Worm (Caenorhabditis elegans) whole organism, L1 larva: ENCODE measurements around the gene irld-27.

ENCODE experiments used
- C04F5.9 ChIP-seq: sonication (generic microtip); optimal IDR thresholded peaks from 2 replicates; lab custom pipeline; 2016; ENCODE audit warnings: missing genetic modification characterization, missing compliant biosample characterization
- C16A3.4 ChIP-seq: fragments of 150-350 bp; optimal IDR thresholded peaks from 2 replicates; lab custom pipeline; 2014; ENCODE audit warnings: missing biosample characterization, missing genetic modification characterization
- C34B4.2 ChIP-seq: sonication (generic microtip); optimal IDR thresholded peaks from 2 replicates; lab custom pipeline; 2017; ENCODE audit warnings: mild to moderate bottlenecking, missing genetic modification characterization, missing compliant biosample characterization
- Y116A8C.19 ChIP-seq: sonication (generic microtip); optimal IDR thresholded peaks from 2 replicates; lab custom pipeline; 2016; ENCODE audit warnings: missing compliant biosample characterization, missing genetic modification characterization, borderline replicate concordance
- alr-1 ChIP-seq: fragments of 200-800 bp; sonication (Bioruptor generic); optimal IDR thresholded peaks from 2 replicates; lab custom pipeline; 2018; ENCODE audit warnings: borderline replicate concordance, mild to moderate bottlenecking, missing genetic modification characterization, missing compliant biosample characterization
- ama-1 ChIP-seq: fragments of 150-350 bp; optimal IDR thresholded peaks from 2 replicates; lab custom pipeline; 2014
- efl-1 ChIP-seq, 4 experiments: fragments of 150-350 bp; optimal IDR thresholded peaks in 3 of 4; peaks in 1 of 4; 1 replicate in 1 of 4; 2 replicates in 3 of 4; lab custom pipeline; 2014; ENCODE audit warnings: missing biosample characterization in 2 of 4, missing genetic modification characterization in 2 of 4, missing genetic modification reagents in 2 of 4
- efl-3 ChIP-seq: fragments of 200-800 bp; sonication (Bioruptor generic); optimal IDR thresholded peaks from 2 replicates; lab custom pipeline; 2018; ENCODE audit warnings: mild to moderate bottlenecking, missing genetic modification characterization, missing compliant biosample characterization
- egl-27 ChIP-seq, 2 experiments: fragments of 150-350 bp in 1 of 2; sonication (generic microtip); optimal IDR thresholded peaks; 3 replicates each; lab custom pipeline; 2017 to 2018; ENCODE audit warnings: missing biosample characterization in 2 of 2, missing genetic modification characterization in 2 of 2, missing genetic modification reagents in 2 of 2
- elt-2 ChIP-seq: sonication (generic microtip); optimal IDR thresholded peaks from 2 replicates; lab custom pipeline; 2016; ENCODE audit warnings: missing genetic modification characterization, mild to moderate bottlenecking, inconsistent platforms, missing compliant biosample characterization, missing genetic modification reagents
- elt-3 ChIP-seq, 6 experiments: fragments of 150-350 bp in 1 of 6; sonication (generic microtip); optimal IDR thresholded peaks; 2 replicates each; lab custom pipeline; 2017 to 2018; ENCODE audit warnings: missing biosample characterization in 6 of 6, missing genetic modification characterization in 6 of 6, inconsistent platforms in 1 of 6
- ets-5 ChIP-seq: fragments of 200-800 bp; sonication (Bioruptor generic); IDR thresholded peaks from 2 replicates; pipeline ENCODE4 v1.3.6; 2022; ENCODE audit warnings: missing genetic modification characterization, missing compliant biosample characterization
- fkh-4 ChIP-seq: sonication (generic microtip); optimal IDR thresholded peaks from 2 replicates; lab custom pipeline; 2016; ENCODE audit warnings: missing compliant biosample characterization, missing genetic modification characterization, borderline replicate concordance
- grh-1 ChIP-seq: fragments of 200-800 bp; sonication (Bioruptor generic); IDR thresholded peaks from 2 replicates; pipeline ENCODE4 v1.3.6; 2022; ENCODE audit warnings: missing genetic modification reagents, missing genetic modification characterization, missing compliant biosample characterization
- hlh-17 ChIP-seq: fragments of 200-800 bp; sonication (Bioruptor generic); optimal IDR thresholded peaks from 2 replicates; lab custom pipeline; 2018; ENCODE audit warnings: missing genetic modification characterization, mild to moderate bottlenecking, missing compliant biosample characterization, moderate library complexity, borderline replicate concordance
- hpl-2 ChIP-seq: fragments of 150-350 bp; optimal IDR thresholded peaks from 2 replicates; lab custom pipeline; 2014; ENCODE audit warnings: missing biosample characterization, missing genetic modification reagents, missing genetic modification characterization
- irx-1 ChIP-seq: sonication (generic microtip); optimal IDR thresholded peaks from 2 replicates; lab custom pipeline; 2016; ENCODE audit warnings: missing genetic modification characterization, missing compliant biosample characterization
- isw-1 ChIP-seq: fragments of 200-800 bp; sonication (Bioruptor generic); IDR thresholded peaks from 2 replicates; pipeline ENCODE4 v1.3.6; 2022; ENCODE audit warnings: missing genetic modification characterization, missing compliant biosample characterization
- mab-9 ChIP-seq: fragments of 200-800 bp; sonication (Bioruptor generic); IDR thresholded peaks from 2 replicates; pipeline ENCODE4 v1.3.6; 2022; ENCODE audit warnings: missing genetic modification reagents, missing genetic modification characterization, missing compliant biosample characterization
- nhr-11 ChIP-seq: fragments of 150-350 bp; optimal IDR thresholded peaks from 2 replicates; lab custom pipeline; 2014; ENCODE audit warnings: missing biosample characterization, missing genetic modification characterization
- nhr-12 ChIP-seq: sonication (generic microtip); optimal IDR thresholded peaks from 2 replicates; lab custom pipeline; 2017; ENCODE audit warnings: missing biosample characterization, missing genetic modification characterization
- nhr-19 ChIP-seq: fragments of 200-800 bp; sonication (Bioruptor generic); conservative IDR thresholded peaks from 2 replicates; pipeline ENCODE4 v1.3.6; 2022; ENCODE audit warnings: missing genetic modification characterization, missing compliant biosample characterization
- nhr-237 ChIP-seq: fragments of 150-350 bp; optimal IDR thresholded peaks from 2 replicates; lab custom pipeline; 2014; ENCODE audit warnings: missing biosample characterization, missing genetic modification characterization
- nhr-28 ChIP-seq: fragments of 150-350 bp; optimal IDR thresholded peaks from 2 replicates; lab custom pipeline; 2014; ENCODE audit warnings: missing biosample characterization, missing genetic modification characterization
- nhr-47 ChIP-seq: sonication (generic microtip); optimal IDR thresholded peaks from 2 replicates; lab custom pipeline; 2016; ENCODE audit warnings: mild to moderate bottlenecking, missing genetic modification characterization, moderate library complexity, missing compliant biosample characterization
- nhr-71 ChIP-seq: sonication (generic microtip); optimal IDR thresholded peaks from 2 replicates; lab custom pipeline; 2016; ENCODE audit warnings: mild to moderate bottlenecking, missing genetic modification characterization, moderate library complexity, missing compliant biosample characterization
- nhr-84 ChIP-seq: sonication (generic microtip); optimal IDR thresholded peaks from 2 replicates; lab custom pipeline; 2017; ENCODE audit warnings: missing biosample characterization, missing genetic modification characterization
- nhr-90 ChIP-seq: sonication (generic microtip); optimal IDR thresholded peaks from 2 replicates; lab custom pipeline; 2016; ENCODE audit warnings: mild to moderate bottlenecking, missing genetic modification characterization, missing compliant biosample characterization; ENCODE audit not compliant: poor library complexity
- pag-3 ChIP-seq: sonication (generic microtip); optimal IDR thresholded peaks from 2 replicates; lab custom pipeline; 2017; ENCODE audit warnings: missing genetic modification characterization, mild to moderate bottlenecking, missing compliant biosample characterization, antibody characterized with exemption, borderline replicate concordance; ENCODE audit not compliant: insufficient read depth
- pqm-1 ChIP-seq: sonication (generic microtip); optimal IDR thresholded peaks from 3 replicates; lab custom pipeline; 2017; ENCODE audit warnings: missing biosample characterization, missing genetic modification characterization
- rnt-1 ChIP-seq: sonication (generic microtip); optimal IDR thresholded peaks from 2 replicates; lab custom pipeline; 2016; ENCODE audit warnings: mild to moderate bottlenecking, missing genetic modification characterization, moderate library complexity, missing compliant biosample characterization
- snu-23 ChIP-seq: sonication (generic microtip); optimal IDR thresholded peaks from 2 replicates; lab custom pipeline; 2016; ENCODE audit warnings: missing genetic modification characterization, missing compliant biosample characterization
- swsn-7 ChIP-seq: sonication (generic microtip); optimal IDR thresholded peaks from 2 replicates; lab custom pipeline; 2016; ENCODE audit warnings: missing genetic modification characterization, missing compliant biosample characterization
- tlp-1 ChIP-seq: fragments of 150-350 bp; optimal IDR thresholded peaks from 2 replicates; lab custom pipeline; 2014; ENCODE audit warnings: missing biosample characterization, missing genetic modification characterization
- unc-130 ChIP-seq: fragments of 150-350 bp; optimal IDR thresholded peaks from 2 replicates; lab custom pipeline; 2017; ENCODE audit warnings: missing biosample characterization, missing genetic modification characterization, inconsistent platforms
- unc-30 ChIP-seq: sonication (generic microtip); optimal IDR thresholded peaks from 2 replicates; lab custom pipeline; 2017; ENCODE audit warnings: missing biosample characterization, missing genetic modification characterization
- unc-86 ChIP-seq: sonication (generic microtip); optimal IDR thresholded peaks from 2 replicates; lab custom pipeline; 2016; ENCODE audit warnings: missing genetic modification characterization, missing compliant biosample characterization
- vab-15 ChIP-seq: sonication (generic microtip); optimal IDR thresholded peaks from 2 replicates; lab custom pipeline; 2017; ENCODE audit warnings: missing genotype, mild to moderate bottlenecking, missing genetic modification characterization, missing compliant biosample characterization
- xbp-1 ChIP-seq: sonication (generic microtip); optimal IDR thresholded peaks from 2 replicates; lab custom pipeline; 2016; ENCODE audit warnings: missing genetic modification characterization, missing compliant biosample characterization
- ztf-11 ChIP-seq, 2 experiments: sonication (generic microtip); optimal IDR thresholded peaks; 2 replicates each; lab custom pipeline; 2016 to 2017; ENCODE audit warnings: missing genetic modification characterization in 2 of 2, missing biosample characterization in 1 of 2, missing compliant biosample characterization in 1 of 2

The irld-27 gene

ce11 chrII:3332039-3332438 is at the start of gene irld-27:
TSS of gene irld-27 (plus strand) at chrII:3332339.
- TF ChIP-seq nhr-90 (tag; lab: Kevin White, UChicago), result no peak
- TF ChIP-seq ets-5 (GFP tag; lab: Robert Waterston, UW), result no peak
- no peak for TF ChIP-seq mab-9 (GFP tag; lab: Robert Waterston, UW)
- no peak for TF ChIP-seq snu-23 (GFP tag; lab: Kevin White, UChicago)
- no peak for TF ChIP-seq xbp-1 (tag; lab: Kevin White, UChicago)
- TF ChIP-seq unc-30 (tag; lab: Kevin White, UChicago), result no peak
- TF ChIP-seq unc-130 (tag; lab: Kevin White, UChicago), result no peak
- TF ChIP-seq nhr-47, result no peak
- TF ChIP-seq pag-3, result no peak
- no peak for TF ChIP-seq elt-3 (tag; optimal IDR thresholded peaks at IDR 0.05; lab: Kevin White, UChicago)
- TF ChIP-seq rnt-1 (tag; lab: Kevin White, UChicago), result no peak
- TF ChIP-seq egl-27 (tag; optimal IDR thresholded peaks at IDR 0.05; lab: Kevin White, UChicago), result no peak
- no peak for TF ChIP-seq efl-1 (optimal IDR thresholded peaks at IDR 0.05; lab: Kevin White, UChicago)
- no peak for TF ChIP-seq efl-1 (GFP tag; optimal IDR thresholded peaks at IDR 0.05 in 1 of 2; lab: Kevin White, UChicago)
- TF ChIP-seq swsn-7 (tag; lab: Kevin White, UChicago), result no peak

ce11 chrII:3282353-3282752 is 49.8 kb upstream of the irld-27 start, which contains the start of gene nep-13:
TSS of gene nep-13 (plus strand) at chrII:3282653.
- no peak for TF ChIP-seq nhr-237 (tag; lab: Kevin White, UChicago)
- TF ChIP-seq nhr-47, result no peak
- no peak for TF ChIP-seq elt-2 (tag; lab: Kevin White, UChicago)
- no peak for TF ChIP-seq unc-86 (tag; lab: Kevin White, UChicago)
- TF ChIP-seq snu-23 (GFP tag; lab: Kevin White, UChicago), result no peak
- no peak for TF ChIP-seq nhr-19 (GFP tag; lab: Robert Waterston, UW)
- no peak for TF ChIP-seq fkh-4
- no peak for TF ChIP-seq tlp-1 (tag; lab: Kevin White, UChicago)
- TF ChIP-seq nhr-28 (tag; lab: Kevin White, UChicago), result no peak
- no peak for TF ChIP-seq pag-3

ce11 chrII:3284558-3284957 is 47.6 kb upstream of the irld-27 start, which contains the start of gene scl-15:
TSS of gene scl-15 (minus strand) at chrII:3284658.
- no peak for TF ChIP-seq efl-3 (GFP tag; lab: Kevin White, UChicago)
- TF ChIP-seq C34B4.2 (tag; lab: Kevin White, UChicago), result no peak
- TF ChIP-seq swsn-7 (tag; lab: Kevin White, UChicago), result no peak
- no peak for TF ChIP-seq rnt-1 (tag; lab: Kevin White, UChicago)
- TF ChIP-seq nhr-19 (GFP tag; lab: Robert Waterston, UW), result no peak
- TF ChIP-seq alr-1, result no peak
- TF ChIP-seq ztf-11 (tag; optimal IDR thresholded peaks at IDR 0.05; lab: Kevin White, UChicago), result no peak
- no peak for TF ChIP-seq nhr-84 (tag; lab: Kevin White, UChicago)
- no peak for TF ChIP-seq nhr-11
- TF ChIP-seq pqm-1 (tag; lab: Kevin White, UChicago), result no peak

ce11 chrII:3287073-3287472 is 45.1 kb upstream of the irld-27 start, which contains the start of gene sri-63:
TSS of gene sri-63 (plus strand) at chrII:3287373.
- TF ChIP-seq swsn-7 (tag; lab: Kevin White, UChicago), result no peak
- TF ChIP-seq Y116A8C.19 (tag; lab: Kevin White, UChicago), result no peak
- no peak for TF ChIP-seq nhr-28 (tag; lab: Kevin White, UChicago)
- no peak for TF ChIP-seq xbp-1 (tag; lab: Kevin White, UChicago)
- no peak for TF ChIP-seq unc-30 (tag; lab: Kevin White, UChicago)
- no peak for TF ChIP-seq rnt-1 (tag; lab: Kevin White, UChicago)
- TF ChIP-seq nhr-12 (tag; lab: Kevin White, UChicago), result no peak
- TF ChIP-seq irx-1 (tag; lab: Kevin White, UChicago), result no peak
- TF ChIP-seq hlh-17 (GFP tag; lab: Kevin White, UChicago), result no peak
- TF ChIP-seq ets-5 (GFP tag; lab: Robert Waterston, UW), result no peak
- TF ChIP-seq hpl-2, result no peak
- TF ChIP-seq grh-1 (GFP tag; lab: Robert Waterston, UW), result no peak
- TF ChIP-seq isw-1 (GFP tag; lab: Robert Waterston, UW), result no peak
- no peak for TF ChIP-seq nhr-71
- no peak for TF ChIP-seq C34B4.2 (tag; lab: Kevin White, UChicago)
- TF ChIP-seq ama-1 (lab: Kevin White, UChicago), result no peak
- no peak for TF ChIP-seq C16A3.4 (tag; lab: Kevin White, UChicago)
- TF ChIP-seq vab-15 (tag; lab: Kevin White, UChicago), result no peak
- TF ChIP-seq C04F5.9 (tag; lab: Kevin White, UChicago), result no peak
- TF ChIP-seq, all 84 proteins: peak for 0
